Fruit fly (Drosophila melanogaster) whole organism, embryonic: ENCODE data around the gene Vha100-2.
A peak's percentile ranks its signal among the peaks of the same experiment; 100 is the strongest.

ENCODE experiments used
- Ada2b ChIP-seq: fragments of 200-800 bp; sonication (Bioruptor generic); IDR thresholded peaks from 2 replicates; pipeline ENCODE4 v1.3.6; 2022; ENCODE audit warnings: missing biosample characterization, missing genetic modification characterization
- Adf1 ChIP-seq: fragments of 200-800 bp; sonication (Bioruptor generic); IDR thresholded peaks from 2 replicates; pipeline ENCODE4 v1.3.6; 2022; ENCODE audit warnings: missing biosample characterization, missing genetic modification characterization
- CG12659 ChIP-seq: fragments of 200-800 bp; sonication (Bioruptor generic); optimal IDR thresholded peaks from 3 replicates; lab custom pipeline; 2017; ENCODE audit warnings: mild to moderate bottlenecking, missing biosample characterization, missing genetic modification reagents, missing genetic modification characterization
- CG13624 ChIP-seq: fragments of 200-800 bp; sonication (Bioruptor generic); optimal IDR thresholded peaks from 2 replicates; lab custom pipeline; 2016; ENCODE audit warnings: missing biosample characterization, missing genetic modification characterization
- CG13775 ChIP-seq: fragments of 200-800 bp; sonication (Bioruptor generic); optimal IDR thresholded peaks from 3 replicates; lab custom pipeline; 2017; ENCODE audit warnings: missing biosample characterization, mild to moderate bottlenecking, missing genetic modification characterization
- CG14965 ChIP-seq: fragments of 200-800 bp; sonication (Bioruptor generic); optimal IDR thresholded peaks from 2 replicates; lab custom pipeline; 2016; ENCODE audit warnings: missing biosample characterization, missing genetic modification characterization, borderline replicate concordance
- CG15269 ChIP-seq: fragments of 200-800 bp; sonication (Bioruptor generic); optimal IDR thresholded peaks from 2 replicates; lab custom pipeline; 2018; ENCODE audit warnings: missing biosample characterization, mild to moderate bottlenecking, missing genetic modification characterization, moderate library complexity
- CG17568 ChIP-seq: fragments of 200-800 bp; sonication (Bioruptor generic); optimal IDR thresholded peaks from 2 replicates; lab custom pipeline; 2018; ENCODE audit warnings: missing biosample characterization, mild to moderate bottlenecking, missing genetic modification characterization, moderate library complexity
- CG18011 ChIP-seq: fragments of 200-800 bp; sonication (Bioruptor generic); optimal IDR thresholded peaks from 2 replicates; lab custom pipeline; 2017; ENCODE audit warnings: missing biosample characterization, missing genetic modification characterization, mild to moderate bottlenecking, moderate library complexity, missing genotype
- CG2116 ChIP-seq: fragments of 200-800 bp; sonication (Bioruptor generic); optimal IDR thresholded peaks from 3 replicates; lab custom pipeline; 2018; ENCODE audit warnings: missing biosample characterization, mild to moderate bottlenecking, missing genetic modification characterization
- CG31441 ChIP-seq: fragments of 200-800 bp; sonication (Bioruptor generic); IDR thresholded peaks from 2 replicates; pipeline ENCODE4 v1.3.6; 2022; ENCODE audit warnings: missing biosample characterization, missing genetic modification characterization
- CG3163 ChIP-seq: fragments of 200-800 bp; sonication (Bioruptor generic); optimal IDR thresholded peaks from 3 replicates; lab custom pipeline; 2016; ENCODE audit warnings: missing biosample characterization, missing genetic modification characterization
- CG4328 ChIP-seq: fragments of 200-800 bp; sonication (Bioruptor generic); optimal IDR thresholded peaks from 3 replicates; lab custom pipeline; 2017; ENCODE audit warnings: missing biosample characterization, missing genetic modification reagents, missing genetic modification characterization
- CG5245 ChIP-seq: fragments of 200-800 bp; sonication (Bioruptor generic); optimal IDR thresholded peaks from 3 replicates; lab custom pipeline; 2016; ENCODE audit warnings: missing biosample characterization, missing genetic modification characterization
- CG6254 ChIP-seq: fragments of 200-800 bp; sonication (Bioruptor generic); optimal IDR thresholded peaks from 3 replicates; lab custom pipeline; 2017; ENCODE audit warnings: mild to moderate bottlenecking, missing biosample characterization, missing genetic modification reagents, missing genetic modification characterization
- CG6813 ChIP-seq: fragments of 200-800 bp; sonication (Bioruptor generic); optimal IDR thresholded peaks from 2 replicates; lab custom pipeline; 2017; ENCODE audit warnings: missing biosample characterization, missing genetic modification characterization, mild to moderate bottlenecking, moderate library complexity, missing genetic modification reagents
- CG7372 ChIP-seq: fragments of 200-800 bp; sonication (Bioruptor generic); IDR thresholded peaks from 2 replicates; pipeline ENCODE4 v1.3.6; 2022; ENCODE audit warnings: missing biosample characterization, missing genetic modification characterization
- CG7839 ChIP-seq: fragments of 200-800 bp; sonication (Bioruptor generic); optimal IDR thresholded peaks from 3 replicates; lab custom pipeline; 2018; ENCODE audit warnings: missing biosample characterization, mild to moderate bottlenecking, missing genetic modification characterization, moderate library complexity
- CG8388 ChIP-seq: fragments of 200-800 bp; sonication (Bioruptor generic); optimal IDR thresholded peaks from 2 replicates; lab custom pipeline; 2019; ENCODE audit warnings: missing biosample characterization, mild to moderate bottlenecking, missing genetic modification characterization, moderate library complexity
- CrebB ChIP-seq: fragments of 200-800 bp; sonication (Bioruptor generic); optimal IDR thresholded peaks from 3 replicates; lab custom pipeline; 2018; ENCODE audit warnings: missing biosample characterization, mild to moderate bottlenecking, missing genetic modification characterization
- Dfd ChIP-seq, 2 experiments: fragments of >200 bp; optimal IDR thresholded peaks; 2 replicates each; lab custom pipeline; 2017; ENCODE audit warnings: missing biosample characterization in 2 of 2, missing genetic modification characterization in 2 of 2
- E2f2 ChIP-seq: fragments of 200-800 bp; sonication (Bioruptor generic); IDR thresholded peaks from 2 replicates; pipeline ENCODE4 v1.3.6; 2022; ENCODE audit warnings: missing biosample characterization, missing genetic modification characterization
- GATAe ChIP-seq: fragments of 200-800 bp; sonication (Bioruptor generic); conservative IDR thresholded peaks from 2 replicates; pipeline ENCODE4 v1.3.6; 2022; ENCODE audit warnings: missing biosample characterization, missing genetic modification characterization
- HmgZ ChIP-seq: fragments of 200-800 bp; sonication (Bioruptor generic); optimal IDR thresholded peaks from 2 replicates; lab custom pipeline; 2018; ENCODE audit warnings: missing biosample characterization, mild to moderate bottlenecking, missing genetic modification characterization
- Hsf ChIP-seq: fragments of 200-800 bp; sonication (Bioruptor generic); optimal IDR thresholded peaks from 3 replicates; lab custom pipeline; 2016; ENCODE audit warnings: missing biosample characterization, missing genetic modification characterization
- MBD-R2 ChIP-seq: fragments of 200-800 bp; sonication (Bioruptor generic); IDR thresholded peaks from 2 replicates; pipeline ENCODE4 v1.3.6; 2022; ENCODE audit warnings: missing biosample characterization, missing genetic modification characterization
- Med ChIP-seq: fragments of 200-800 bp; sonication (Bioruptor generic); peaks from one replicate; lab custom pipeline; 2016; ENCODE audit warnings: missing biosample characterization, missing genetic modification characterization, mild to moderate bottlenecking, inconsistent platforms, moderate library complexity
- NK7.1 ChIP-seq: fragments of 200-800 bp; sonication (Bioruptor generic); optimal IDR thresholded peaks from 3 replicates; lab custom pipeline; 2016; ENCODE audit warnings: missing biosample characterization, missing genetic modification characterization
- Nf-YB ChIP-seq: fragments of 200-800 bp; sonication (Bioruptor generic); optimal IDR thresholded peaks from 3 replicates; lab custom pipeline; 2019; ENCODE audit warnings: missing biosample characterization, mild to moderate bottlenecking, missing genetic modification characterization, moderate library complexity
- Ravus ChIP-seq: fragments of 200-800 bp; sonication (Bioruptor generic); IDR thresholded peaks from 2 replicates; pipeline ENCODE4 v1.3.6; 2022; ENCODE audit warnings: missing biosample characterization, missing genetic modification characterization
- amos ChIP-seq: fragments of 200-800 bp; sonication (Bioruptor generic); IDR thresholded peaks from 2 replicates; pipeline ENCODE4 v1.3.6; 2022; ENCODE audit warnings: missing biosample characterization, missing genetic modification characterization; ENCODE audit not compliant: partially characterized antibody
- caup ChIP-seq: fragments of 200-800 bp; sonication (Bioruptor generic); optimal IDR thresholded peaks from 3 replicates; lab custom pipeline; 2017; ENCODE audit warnings: missing biosample characterization, mild to moderate bottlenecking, missing genetic modification characterization, moderate library complexity; ENCODE audit not compliant: severe bottlenecking
- chinmo ChIP-seq: fragments of 200-800 bp; sonication (Bioruptor generic); IDR thresholded peaks from 4 replicates; pipeline ENCODE4 v1.3.6; 2022; ENCODE audit warnings: missing biosample characterization, missing genetic modification characterization; ENCODE audit not compliant: partially characterized antibody
- dm ChIP-seq: fragments of 200-800 bp; sonication (Bioruptor generic); optimal IDR thresholded peaks from 3 replicates; lab custom pipeline; 2016; ENCODE audit warnings: missing biosample characterization, missing genetic modification characterization
- eve ChIP-seq, 2 experiments: fragments of >200 bp; optimal IDR thresholded peaks; 2 replicates each; lab custom pipeline; 2017; ENCODE audit warnings: missing biosample characterization in 2 of 2, missing genetic modification characterization in 2 of 2
- ftz-f1 ChIP-seq: fragments of 200-800 bp; sonication (Bioruptor generic); optimal IDR thresholded peaks from 2 replicates; lab custom pipeline; 2016; ENCODE audit warnings: missing biosample characterization, missing genetic modification characterization
- hbn ChIP-seq: fragments of 200-800 bp; sonication (Bioruptor generic); IDR thresholded peaks from 2 replicates; pipeline ENCODE4 v1.3.6; 2022; ENCODE audit warnings: missing biosample characterization, missing genetic modification characterization; ENCODE audit not compliant: partially characterized antibody
- lola ChIP-seq, 3 experiments: fragments of >200 bp in 2 of 3; fragments of 200-800 bp in 1 of 3; sonication (Bioruptor generic) in 1 of 3; optimal IDR thresholded peaks; 2 replicates each; lab custom pipeline; 2017 to 2019; ENCODE audit warnings: missing biosample characterization in 3 of 3, missing genetic modification characterization in 3 of 3, mild to moderate bottlenecking in 1 of 3, moderate library complexity in 1 of 3
- p53 ChIP-seq: fragments of 200-800 bp; sonication (Bioruptor generic); optimal IDR thresholded peaks from 2 replicates; lab custom pipeline; 2016; ENCODE audit warnings: missing biosample characterization, missing genetic modification characterization
- psq ChIP-seq: fragments of 200-800 bp; sonication (Bioruptor generic); optimal IDR thresholded peaks from 2 replicates; lab custom pipeline; 2017; ENCODE audit warnings: missing biosample characterization, missing genetic modification characterization
- sc ChIP-seq, 3 experiments: fragments of >200 bp in 2 of 3; fragments of 200-800 bp in 1 of 3; sonication (Bioruptor generic) in 1 of 3; optimal IDR thresholded peaks; 2 replicates in 2 of 3; 3 replicates in 1 of 3; lab custom pipeline; 2017; ENCODE audit warnings: mild to moderate bottlenecking in 1 of 3, missing biosample characterization in 1 of 3, missing genetic modification characterization in 1 of 3, missing genetic modification reagents in 1 of 3
- scrt ChIP-seq: fragments of 200-800 bp; sonication (Bioruptor generic); optimal IDR thresholded peaks from 2 replicates; lab custom pipeline; 2018; ENCODE audit warnings: missing biosample characterization, mild to moderate bottlenecking, missing genetic modification characterization, moderate library complexity
- sens-2 ChIP-seq: fragments of 200-800 bp; sonication (Bioruptor generic); IDR thresholded peaks from 2 replicates; pipeline ENCODE4 v1.3.6; 2022; ENCODE audit warnings: missing biosample characterization, missing genetic modification characterization
- sob ChIP-seq: fragments of 200-800 bp; sonication (Bioruptor generic); IDR thresholded peaks from 2 replicates; pipeline ENCODE4 v1.3.6; 2022; ENCODE audit warnings: missing biosample characterization, missing genetic modification characterization
- sr ChIP-seq: fragments of 200-800 bp; sonication (Bioruptor generic); IDR thresholded peaks from 3 replicates; pipeline ENCODE4 v1.3.6; 2022; ENCODE audit warnings: missing biosample characterization, missing genetic modification characterization
- tna ChIP-seq: fragments of 200-800 bp; sonication (Bioruptor generic); IDR thresholded peaks from 2 replicates; pipeline ENCODE4 v1.3.6; 2022; ENCODE audit warnings: missing biosample characterization, missing genetic modification characterization; ENCODE audit not compliant: partially characterized antibody
- usp ChIP-seq: fragments of >200 bp; optimal IDR thresholded peaks from 2 replicates; lab custom pipeline; 2017; ENCODE audit warnings: missing biosample characterization, missing genetic modification characterization
- wor ChIP-seq: fragments of 200-800 bp; sonication (Bioruptor generic); IDR thresholded peaks from 2 replicates; pipeline ENCODE4 v1.3.6; 2022; ENCODE audit warnings: missing biosample characterization, missing genetic modification characterization

The Vha100-2 gene

DNA sequence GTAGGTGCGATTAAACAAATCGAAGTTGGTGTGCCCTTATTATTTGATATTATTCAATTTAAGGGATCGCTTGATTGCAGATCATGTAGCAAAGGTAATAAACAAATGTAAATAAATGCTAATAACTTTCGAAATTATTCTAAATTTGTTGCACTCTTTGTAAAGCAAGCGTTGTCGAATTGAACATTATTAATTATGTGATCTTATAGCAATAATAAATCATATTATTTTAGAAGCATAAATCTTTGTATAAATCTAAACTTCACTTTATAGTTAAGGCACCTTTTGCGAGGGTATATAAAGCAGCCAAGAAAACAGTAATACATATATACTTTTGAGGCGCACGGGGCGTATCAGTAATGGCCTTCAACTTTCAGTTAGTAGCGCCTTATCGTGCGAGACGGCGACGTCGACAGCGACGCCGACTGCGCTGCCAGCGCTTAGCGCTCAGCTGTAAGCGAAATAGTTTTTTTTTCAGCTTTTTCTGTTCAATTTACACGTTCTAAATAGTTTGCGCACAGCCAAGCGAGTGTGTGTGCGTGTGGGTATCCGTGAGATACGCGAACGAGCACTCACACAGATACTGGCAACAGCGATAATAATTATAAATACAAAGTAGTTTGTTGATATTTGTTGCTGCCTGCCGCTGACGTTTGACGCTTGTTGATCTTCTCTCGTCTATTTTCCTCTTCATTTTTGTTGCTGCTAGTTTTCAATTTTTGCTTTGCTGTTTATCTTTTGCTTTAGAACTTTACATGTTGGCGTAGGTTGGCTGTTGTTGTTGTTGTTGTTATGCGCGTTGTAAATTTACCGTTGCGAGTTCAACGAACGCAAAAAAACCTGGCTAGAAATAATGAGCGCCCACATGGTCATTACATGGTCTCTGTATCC lies 40.1 kb upstream of the Vha100-2 start (continued):
- TF ChIP-seq scrt (GFP tag; lab: Kevin White, UChicago) (peak; percentile 40), CG8388 (GFP tag; lab: Kevin White, UChicago) (no peak), sr (GFP tag; lab: Robert Waterston, UW) (peak; percentile 79), chinmo (no peak), wor (GFP tag; lab: Robert Waterston, UW) (no peak), Nf-YB (peak; percentile 14), lola (GFP tag; optimal IDR thresholded peaks at IDR 0.05; lab: Kevin White, UChicago) (no peak), usp (GFP tag; lab: Kevin White, UChicago) (no peak), CG31441 (GFP tag; lab: Robert Waterston, UW) (0 out of 2 replicates have a peak, but pooled peaks have one; percentile 35), CG13624 (peak; percentile 13), sens-2 (GFP tag; lab: Robert Waterston, UW) (no peak), dm (no peak), CG13775 (GFP tag; lab: Kevin White, UChicago) (peak; percentile 13), E2f2 (GFP tag; lab: Robert Waterston, UW) (peak; percentile 19; the same call in 1 of the 2 replicates), ftz-f1 (peak; percentile 94), sob (GFP tag; lab: Robert Waterston, UW) (peak; percentile 64), CG3163 (GFP tag; lab: Kevin White, UChicago) (peak; percentile 47), CG6254 (GFP tag; lab: Kevin White, UChicago) (peak; percentile 34), tna (no peak), NK7.1 (GFP tag; lab: Kevin White, UChicago) (peak; percentile 20), psq (GFP tag; lab: Kevin White, UChicago) (peak; percentile 38), Ravus (GFP tag; lab: Robert Waterston, UW) (no peak; the same call in 1 of the 2 replicates), CG7372 (0 out of 2 replicates have a peak, but pooled peaks have one; percentile 12), p53 (peak; percentile 39), CG15269 (peak; percentile 73), Hsf (GFP tag; lab: Kevin White, UChicago) (peak; percentile 29), amos (GFP tag; lab: Robert Waterston, UW) (no peak), hbn (GFP tag; lab: Robert Waterston, UW) (no peak), eve (GFP tag; optimal IDR thresholded peaks at IDR 0.05; lab: Kevin White, UChicago) (peak in 1 of 2 experiments; percentile 54), CG2116 (GFP tag; lab: Kevin White, UChicago) (no peak), CG18011 (GFP tag; lab: Kevin White, UChicago) (peak; percentile 3), Med (GFP tag; lab: Kevin White, UChicago) (peak; percentile 89), CG6813 (peak; percentile 64)

DNA sequence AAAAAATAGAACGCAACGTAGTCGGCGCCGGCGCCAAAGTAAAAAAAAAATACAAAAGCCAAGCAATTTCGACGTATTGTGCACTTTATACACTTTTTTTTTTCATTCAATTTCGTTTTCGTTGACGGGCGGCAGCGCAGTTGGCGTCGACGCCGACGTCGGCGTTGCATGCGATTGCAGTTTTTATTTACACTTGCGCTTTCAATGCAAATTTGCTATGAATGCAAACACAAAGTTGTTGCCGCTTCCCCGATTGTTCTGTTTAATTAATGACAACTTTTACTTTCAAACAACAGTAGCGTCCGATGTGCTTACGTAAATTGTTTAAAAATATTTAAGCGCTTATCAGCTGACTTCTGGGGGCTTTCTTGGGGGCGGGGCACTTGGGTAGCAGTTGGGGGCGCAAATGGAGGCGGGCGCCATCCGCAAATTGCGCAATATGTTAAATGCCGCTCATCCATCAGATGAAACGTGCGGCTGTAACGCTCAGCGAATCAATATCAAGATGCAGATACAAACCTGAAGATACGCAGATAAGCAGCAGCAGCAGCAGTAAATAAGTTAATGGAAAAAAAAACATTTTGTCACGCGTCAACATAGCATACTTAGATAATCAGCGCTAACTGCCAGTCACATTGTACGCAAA lies 39.3 kb upstream of the Vha100-2 start:
- TF ChIP-seq CG5245 (no peak), CG7839 (no peak), MBD-R2 (GFP tag; lab: Robert Waterston, UW) (no peak), GATAe (no peak), CG12659 (no peak), CG17568 (no peak), Adf1 (GFP tag; lab: Robert Waterston, UW) (peak; percentile 29; the same call in 1 of the 2 replicates), caup (GFP tag; lab: Kevin White, UChicago) (no peak), HmgZ (tag; lab: Kevin White, UChicago) (no peak), Ada2b (GFP tag; lab: Robert Waterston, UW) (no peak), CG14965 (GFP tag; lab: Kevin White, UChicago) (no peak), Dfd (GFP tag; optimal IDR thresholded peaks at IDR 0.05; lab: Kevin White, UChicago) (no peak), CrebB (tag; lab: Kevin White, UChicago) (no peak), NK7.1 (GFP tag; lab: Kevin White, UChicago) (no peak), CG4328 (GFP tag; lab: Kevin White, UChicago) (no peak), sc (optimal IDR thresholded peaks at IDR 0.05; lab: Kevin White, UChicago) (no peak), sc (GFP tag; optimal IDR thresholded peaks at IDR 0.05; lab: Kevin White, UChicago) (peak; percentile 36)
